Worm (Caenorhabditis elegans): ENCODE data around the gene T03G6.7.
A peak's percentile ranks its signal among the peaks of the same experiment; 100 is the strongest.

Gene T03G6.7

DNA sequence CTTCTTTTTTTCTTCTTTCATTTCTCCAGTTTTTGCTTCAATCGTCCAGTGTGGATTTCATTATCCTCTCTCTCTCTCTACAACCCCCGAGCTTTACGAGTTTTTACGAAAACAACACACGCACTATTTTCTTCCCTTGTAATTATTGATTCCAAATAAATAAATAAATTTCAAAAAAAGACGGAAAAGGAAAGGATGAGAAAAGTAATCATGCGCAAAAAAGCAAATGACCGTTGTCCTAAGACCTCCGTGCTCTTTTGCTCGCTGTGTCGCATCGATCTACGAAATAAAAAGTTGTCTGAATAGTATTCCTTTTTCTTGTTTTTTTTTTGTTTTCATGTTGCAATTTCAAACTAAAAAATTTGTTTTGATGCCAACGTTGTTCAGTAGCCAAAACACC is 43.2 kb upstream of the T03G6.7 start:
- TF ChIP-seq ceh-28 (tag; optimal IDR thresholded peaks at IDR 0.05) (no peak), ceh-16 (tag; optimal IDR thresholded peaks at IDR 0.05) (no peak), R02D3.7 (tag; optimal IDR thresholded peaks at IDR 0.05) (no peak), unc-39 (tag; optimal IDR thresholded peaks at IDR 0.05) (no peak), aly-2 (tag; optimal IDR thresholded peaks at IDR 0.05) (no peak), egl-5 (tag; optimal IDR thresholded peaks at IDR 0.05) (no peak)

DNA sequence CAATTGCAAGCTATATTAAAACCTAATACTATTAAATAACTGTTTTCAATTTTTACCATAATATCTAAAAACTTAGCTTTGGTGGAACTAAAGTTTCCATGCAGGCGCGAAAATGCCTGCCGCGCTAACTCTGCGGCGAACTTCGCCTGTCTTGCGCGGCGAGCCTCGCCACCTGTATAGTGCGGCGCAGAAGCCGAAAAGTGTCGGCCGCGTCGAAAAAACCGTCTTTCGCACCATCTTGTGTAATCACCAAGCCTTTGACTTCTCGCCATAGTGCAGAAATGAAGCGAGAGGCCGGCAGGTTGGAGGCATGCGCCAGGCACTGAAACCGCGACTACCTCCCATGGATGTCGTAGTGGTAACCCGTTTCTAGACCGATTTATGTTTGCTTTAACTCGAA is 42.4 kb upstream of the T03G6.7 start:
- TF ChIP-seq nhr-25 (tag; optimal IDR thresholded peaks at IDR 0.05) (no peak), skn-1 (tag; optimal IDR thresholded peaks at IDR 0.05) (no peak), egl-27 (tag; optimal IDR thresholded peaks at IDR 0.05) (no peak), lin-15B (tag; optimal IDR thresholded peaks at IDR 0.05) (no peak), snpc-4 (tag; optimal IDR thresholded peaks at IDR 0.05) (peak; percentile 16), nhr-28 (tag; optimal IDR thresholded peaks at IDR 0.05) (no peak), nhr-76 (tag; optimal IDR thresholded peaks at IDR 0.05) (no peak)

DNA sequence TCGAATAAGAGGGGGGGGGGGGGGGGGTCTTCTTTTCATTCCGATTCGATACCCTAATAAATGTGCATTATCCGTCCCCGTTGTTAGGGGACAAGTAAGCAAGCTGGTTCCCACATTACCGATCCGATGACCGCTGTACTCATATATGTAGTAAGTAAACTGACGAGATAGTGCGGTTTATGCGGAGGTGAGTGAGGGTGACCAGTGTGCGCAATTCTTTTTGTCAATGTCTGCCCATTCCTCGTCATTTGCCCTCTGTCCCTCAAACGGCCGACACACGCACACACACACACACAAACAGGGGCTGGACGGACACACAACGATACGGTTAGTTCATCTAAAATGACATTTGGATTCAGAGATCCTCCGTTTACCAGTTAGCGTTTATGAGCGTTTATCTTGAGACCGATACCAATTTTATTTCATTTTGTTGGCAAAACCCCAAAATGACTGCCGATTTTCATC is 41.6 kb upstream of the T03G6.7 start, which contains the start of gene aat-3:
TSS of gene aat-3 (plus strand) at position 51 of the 465 bp plus-strand sequence.
- TF ChIP-seq unc-39 (tag; optimal IDR thresholded peaks at IDR 0.05): no peak
- TF ChIP-seq hmg-11 (tag; optimal IDR thresholded peaks at IDR 0.05): peak; percentile 7
- peak; percentile 51 for TF ChIP-seq lin-39 (tag; optimal IDR thresholded peaks at IDR 0.05)
- TF ChIP-seq snpc-4 (tag; optimal IDR thresholded peaks at IDR 0.05): peak; percentile 33
- peak; percentile 24 for TF ChIP-seq pha-4 (tag; optimal IDR thresholded peaks at IDR 0.05)
- peak; percentile 58 for TF ChIP-seq nhr-25 (tag; optimal IDR thresholded peaks at IDR 0.05)
- peak; percentile 10 for TF ChIP-seq nfya-1 (tag; optimal IDR thresholded peaks at IDR 0.05; ENCODE audit: insufficient read depth)
- no peak for TF ChIP-seq ceh-16 (tag; optimal IDR thresholded peaks at IDR 0.05)
- TF ChIP-seq elt-1 (tag; optimal IDR thresholded peaks at IDR 0.05): no peak

DNA sequence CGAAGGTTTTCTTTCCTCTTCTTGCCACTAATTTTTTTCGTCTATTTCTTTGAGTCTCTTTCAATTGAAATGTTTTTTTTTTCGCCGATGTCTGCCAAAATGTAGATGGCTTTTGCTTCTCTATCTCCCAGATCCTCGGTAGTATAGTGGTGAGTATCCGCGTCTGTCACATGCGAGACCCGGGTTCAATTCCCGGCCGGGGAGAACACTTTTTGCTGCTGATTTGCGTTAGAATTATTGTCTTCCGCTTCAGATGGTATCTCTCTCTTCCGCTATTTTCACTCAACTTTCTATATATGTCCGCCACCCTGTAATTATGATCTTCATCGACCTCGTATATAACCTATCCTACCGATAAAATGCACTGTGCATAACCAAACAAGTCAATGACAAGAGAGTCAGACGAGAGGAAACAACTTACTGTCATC is 40.4 kb upstream of the T03G6.7 start:
- TF ChIP-seq snpc-4 (tag; optimal IDR thresholded peaks at IDR 0.05) (no peak), nfya-1 (tag; optimal IDR thresholded peaks at IDR 0.05; ENCODE audit: insufficient read depth) (peak; percentile 78), egl-27 (tag; optimal IDR thresholded peaks at IDR 0.05) (peak; percentile 76), zag-1 (tag; optimal IDR thresholded peaks at IDR 0.05) (no peak), jun-1 (tag; optimal IDR thresholded peaks at IDR 0.05) (peak; percentile 70), elt-1 (tag; optimal IDR thresholded peaks at IDR 0.05) (peak; percentile 39), ama-1 (optimal IDR thresholded peaks at IDR 0.05) (no peak), hmg-11 (tag; optimal IDR thresholded peaks at IDR 0.05) (peak; percentile 86), ceh-16 (tag; optimal IDR thresholded peaks at IDR 0.05) (no peak), ceh-9 (tag; optimal IDR thresholded peaks at IDR 0.05) (no peak), fkh-10 (GFP tag; optimal IDR thresholded peaks at IDR 0.05) (no peak), lin-15B (tag; optimal IDR thresholded peaks at IDR 0.05) (peak; percentile 3), nhr-77 (tag; optimal IDR thresholded peaks at IDR 0.05) (no peak), eor-1 (tag; optimal IDR thresholded peaks at IDR 0.05) (no peak), R02D3.7 (tag; optimal IDR thresholded peaks at IDR 0.05) (peak; percentile 24), nhr-76 (tag; optimal IDR thresholded peaks at IDR 0.05) (no peak), unc-62 (GFP tag; optimal IDR thresholded peaks at IDR 0.05) (no peak), ceh-28 (tag; optimal IDR thresholded peaks at IDR 0.05) (peak; percentile 39), egl-5 (tag; optimal IDR thresholded peaks at IDR 0.05) (peak; percentile 38), mml-1 (tag; optimal IDR thresholded peaks at IDR 0.05) (no peak), tbx-2 (tag; optimal IDR thresholded peaks at IDR 0.05) (peak; percentile 59), nhr-43 (tag; optimal IDR thresholded peaks at IDR 0.05; ENCODE audit: poor library complexity, severe bottlenecking) (peak; percentile 59), lsy-12 (tag; optimal IDR thresholded peaks at IDR 0.05) (peak; percentile 76), nhr-11 (tag; optimal IDR thresholded peaks at IDR 0.05) (no peak), nhr-12 (tag; optimal IDR thresholded peaks at IDR 0.05) (no peak), aly-2 (tag; optimal IDR thresholded peaks at IDR 0.05) (no peak), nhr-25 (tag; optimal IDR thresholded peaks at IDR 0.05) (peak; percentile 83), nhr-67 (tag; optimal IDR thresholded peaks at IDR 0.05) (no peak), mdl-1 (tag; optimal IDR thresholded peaks at IDR 0.05) (no peak), sea-2 (GFP tag; optimal IDR thresholded peaks at IDR 0.05) (no peak), ceh-82 (tag; optimal IDR thresholded peaks at IDR 0.05) (peak; percentile 43), fos-1 (tag; optimal IDR thresholded peaks at IDR 0.05) (no peak), ZK546.5 (tag; optimal IDR thresholded peaks at IDR 0.05) (no peak), daf-12 (tag; optimal IDR thresholded peaks at IDR 0.05) (no peak), nhr-23 (tag; optimal IDR thresholded peaks at IDR 0.05) (peak; percentile 66), pha-4 (tag; optimal IDR thresholded peaks at IDR 0.05) (peak; percentile 57), unc-39 (tag; optimal IDR thresholded peaks at IDR 0.05) (no peak), elt-3 (tag; optimal IDR thresholded peaks at IDR 0.05) (peak in 1 of 3 experiments; percentile 51), pqm-1 (tag; optimal IDR thresholded peaks at IDR 0.05) (peak; percentile 31), nhr-237 (tag; optimal IDR thresholded peaks at IDR 0.05) (no peak), lin-39 (tag; optimal IDR thresholded peaks at IDR 0.05) (peak; percentile 56), skn-1 (tag; optimal IDR thresholded peaks at IDR 0.05) (peak; percentile 75), elt-2 (tag; optimal IDR thresholded peaks at IDR 0.05) (peak; percentile 55), ztf-4 (tag; optimal IDR thresholded peaks at IDR 0.05) (no peak)

Measured in whole organism, L3 larva.